Fruit fly (Drosophila melanogaster): ENCODE results near the gene Mis12.

Mis12 gene

dm6 chr3L:6968961-6969814 is at the start of gene Mis12, which contains the start of gene CG9953 (continued):
- TF ChIP-seq dac (GFP tag; optimal IDR thresholded peaks at IDR 0.05) (no peak), Eip75B (GFP tag; optimal IDR thresholded peaks at IDR 0.05) (peak; percentile 33), Hr4 (GFP tag; optimal IDR thresholded peaks at IDR 0.05) (peak; percentile 57), CG3919 (GFP tag; optimal IDR thresholded peaks at IDR 0.05) (peak; percentile 44), Sox15 (GFP tag; optimal IDR thresholded peaks at IDR 0.05) (peak; percentile 28), CG16779 (tag; optimal IDR thresholded peaks at IDR 0.05) (no peak), fkh (GFP tag; optimal IDR thresholded peaks at IDR 0.05) (no peak), Gug (GFP tag; IDR thresholded peaks at IDR 0.05) (peak; percentile 27; the same call in 1 of the 2 replicates), Eip93F (GFP tag; optimal IDR thresholded peaks at IDR 0.05) (no peak), CG34406 (GFP tag; optimal IDR thresholded peaks at IDR 0.05) (peak; percentile 19)

dm6 chr3L:7013568-7014305 is 44.9 kb upstream of the Mis12 start:
- TF ChIP-seq net (GFP tag; optimal IDR thresholded peaks at IDR 0.05): peak; percentile 8
- TF ChIP-seq CG9139 (GFP tag; optimal IDR thresholded peaks at IDR 0.05): no peak
- peak; percentile 31; the same call in 1 of the 3 replicates for TF ChIP-seq CG8119 (GFP tag; IDR thresholded peaks at IDR 0.05)
- no peak for TF ChIP-seq CG3032 (tag; optimal IDR thresholded peaks at IDR 0.05)
- TF ChIP-seq Gug (GFP tag; IDR thresholded peaks at IDR 0.05): 0 out of 2 replicates have a peak, but pooled peaks have one; percentile 37
- TF ChIP-seq CG10631 (GFP tag; optimal IDR thresholded peaks at IDR 0.05): no peak
- TF ChIP-seq achi (GFP tag; optimal IDR thresholded peaks at IDR 0.05): peak; percentile 11
- TF ChIP-seq spab (GFP tag; optimal IDR thresholded peaks at IDR 0.05): no peak
- peak; percentile 44; the same call in 1 of the 2 replicates for TF ChIP-seq CG15336 (GFP tag; IDR thresholded peaks at IDR 0.05)
- peak; percentile 77 for TF ChIP-seq eg (GFP tag; IDR thresholded peaks at IDR 0.05)
- peak; percentile 68 for TF ChIP-seq Eip78C (GFP tag)
- peak; percentile 30 for TF ChIP-seq OdsH (GFP tag; optimal IDR thresholded peaks at IDR 0.05)
- TF ChIP-seq CG32006 (GFP tag; optimal IDR thresholded peaks at IDR 0.05): peak; percentile 31
- peak; percentile 62 for TF ChIP-seq Hr4 (GFP tag; optimal IDR thresholded peaks at IDR 0.05)
- peak; percentile 95 for TF ChIP-seq CG6276 (GFP tag; optimal IDR thresholded peaks at IDR 0.05)

- no peak for TF ChIP-seq ss (GFP tag; optimal IDR thresholded peaks at IDR 0.05)
- TF ChIP-seq Gug (GFP tag; IDR thresholded peaks at IDR 0.05): no peak
- TF ChIP-seq fd85E (GFP tag; optimal IDR thresholded peaks at IDR 0.05): no peak
- no peak for TF ChIP-seq esn (GFP tag; optimal IDR thresholded peaks at IDR 0.05)
- no peak for TF ChIP-seq CG3032 (tag; optimal IDR thresholded peaks at IDR 0.05)
- peak; percentile 29 for TF ChIP-seq Eip78C (GFP tag)
These were observed 43.4 kb upstream of the Mis12 start for dm6 chr3L:7012271-7012670.

dm6 chr3L:7009886-7010285 is 41.0 kb upstream of the Mis12 start:
- TF ChIP-seq ss (GFP tag; optimal IDR thresholded peaks at IDR 0.05) (peak in 1 of 2 experiments; percentile 23), Eip78C (GFP tag) (peak; percentile 1), CG6163 (GFP tag; IDR thresholded peaks at IDR 0.05) (no peak), spab (GFP tag; optimal IDR thresholded peaks at IDR 0.05) (no peak), Sox102F (GFP tag; optimal IDR thresholded peaks at IDR 0.05) (no peak), CG6792 (GFP tag; optimal IDR thresholded peaks at IDR 0.05) (no peak), Ets96B (tag; optimal IDR thresholded peaks at IDR 0.05) (no peak)

- TF ChIP-seq CG4318 (GFP tag; optimal IDR thresholded peaks at IDR 0.05) (no peak), CG11294 (GFP tag; IDR thresholded peaks at IDR 0.05) (no peak), fkh (GFP tag; optimal IDR thresholded peaks at IDR 0.05) (no peak), Hr4 (GFP tag; optimal IDR thresholded peaks at IDR 0.05) (no peak), OdsH (GFP tag; optimal IDR thresholded peaks at IDR 0.05) (peak; percentile 2), CG6808 (GFP tag; optimal IDR thresholded peaks at IDR 0.05) (peak; percentile 16), CG3032 (tag; optimal IDR thresholded peaks at IDR 0.05) (peak; percentile 42), achi (GFP tag; optimal IDR thresholded peaks at IDR 0.05) (no peak), Ets21C (GFP tag; optimal IDR thresholded peaks at IDR 0.05) (no peak), pdm3 (GFP tag; optimal IDR thresholded peaks at IDR 0.05) (no peak), cyc (GFP tag; optimal IDR thresholded peaks at IDR 0.05) (no peak), CG32006 (GFP tag; optimal IDR thresholded peaks at IDR 0.05) (peak; percentile 40), CG6854 (GFP tag; optimal IDR thresholded peaks at IDR 0.05) (no peak), Gug (GFP tag; IDR thresholded peaks at IDR 0.05) (no peak), Ets96B (tag; optimal IDR thresholded peaks at IDR 0.05) (peak; percentile 29), Eip78C (GFP tag) (peak; percentile 71), CG1621 (tag; optimal IDR thresholded peaks at IDR 0.05) (no peak), dsx (GFP tag; optimal IDR thresholded peaks at IDR 0.05; ENCODE audit: poor library complexity, severe bottlenecking) (no peak), Eip75B (GFP tag; optimal IDR thresholded peaks at IDR 0.05) (no peak), CG7368 (GFP tag; optimal IDR thresholded peaks at IDR 0.05) (no peak)
These were observed 40.6 kb upstream of the Mis12 start for dm6 chr3L:7009411-7009810.

Measured in whole organism, prepupa.